Fruit fly (Drosophila melanogaster) whole organism, larva: ENCODE results near the gene CG14357.

Experiments used
- noc ChIP-seq: fragments of 200-800 bp; sonication (Bioruptor generic); optimal IDR thresholded peaks from 3 replicates; lab custom pipeline; 2019; ENCODE audit warnings: missing biosample characterization, mild to moderate bottlenecking, missing genetic modification characterization, moderate library complexity

Gene CG14357

DNA sequence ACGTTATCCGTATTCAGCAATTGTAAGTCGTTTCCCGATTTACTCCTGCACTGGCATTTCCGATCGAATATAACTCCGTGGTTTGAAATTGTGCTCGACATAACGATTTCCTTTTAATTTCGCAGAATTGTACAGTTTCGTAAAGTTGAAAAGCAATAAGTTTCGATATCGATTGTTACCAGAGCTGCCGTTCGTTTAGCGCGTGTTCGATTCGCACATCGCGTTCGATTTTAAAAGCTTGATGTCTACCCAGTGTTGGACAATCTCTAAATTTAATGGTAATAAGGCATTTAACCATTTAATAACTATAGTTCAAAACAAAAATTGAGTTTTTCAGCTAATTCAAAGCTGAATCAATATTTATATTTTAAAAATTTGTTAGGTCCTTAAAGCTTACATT lies at the start of gene CG14357:
TSS of gene CG14357 (minus strand) at position 101 of the 400 bp plus-strand sequence.
- TF ChIP-seq noc (tag; lab: Kevin White, UChicago): no peak

DNA sequence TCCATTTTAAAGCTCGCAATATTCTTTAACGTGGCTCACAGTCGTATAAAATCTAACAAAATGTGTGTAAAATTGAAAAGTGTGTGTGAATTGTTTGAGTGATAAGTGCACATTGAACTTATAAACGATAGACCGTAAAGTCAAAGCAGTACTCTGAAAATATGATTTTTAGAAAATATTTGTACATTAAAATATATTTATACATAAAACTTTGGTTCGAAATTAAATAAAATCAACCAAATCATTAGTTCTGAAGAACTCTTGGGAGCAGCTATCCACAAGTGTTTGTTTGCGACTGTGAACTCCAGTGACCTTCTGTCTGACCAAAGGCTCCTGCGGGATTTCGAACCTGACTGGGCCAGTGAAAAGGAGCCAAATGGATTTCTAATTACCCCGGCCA lies 48.2 kb upstream of the CG14357 start, which contains the start of gene CG31327:
TSS of gene CG31327 (minus strand) at position 101 of the 400 bp plus-strand sequence.
- no peak for TF ChIP-seq noc (tag; lab: Kevin White, UChicago)

DNA sequence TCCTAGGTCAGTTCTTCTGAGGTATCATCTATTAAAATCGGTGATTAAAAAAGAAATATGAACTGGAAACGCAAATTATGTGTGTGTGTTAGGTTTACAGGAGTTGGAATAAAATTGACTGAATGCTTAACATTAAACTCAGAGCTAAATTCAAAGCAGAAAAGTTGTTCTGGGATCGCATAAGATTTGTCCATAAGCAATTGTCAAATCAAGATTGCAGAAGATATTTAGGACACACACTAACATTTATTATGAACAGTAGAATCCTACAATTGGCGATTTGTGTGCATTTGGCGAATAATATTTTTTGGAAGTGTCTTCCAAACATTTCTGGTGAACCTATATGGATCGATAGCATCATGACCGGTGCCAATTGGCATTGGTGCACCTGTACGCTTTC lies 45.4 kb upstream of the CG14357 start, which contains the start of gene CG31533:
TSS of gene CG31533 (minus strand) at position 101 of the 400 bp plus-strand sequence.
- TF ChIP-seq noc (tag; lab: Kevin White, UChicago): no peak

DNA sequence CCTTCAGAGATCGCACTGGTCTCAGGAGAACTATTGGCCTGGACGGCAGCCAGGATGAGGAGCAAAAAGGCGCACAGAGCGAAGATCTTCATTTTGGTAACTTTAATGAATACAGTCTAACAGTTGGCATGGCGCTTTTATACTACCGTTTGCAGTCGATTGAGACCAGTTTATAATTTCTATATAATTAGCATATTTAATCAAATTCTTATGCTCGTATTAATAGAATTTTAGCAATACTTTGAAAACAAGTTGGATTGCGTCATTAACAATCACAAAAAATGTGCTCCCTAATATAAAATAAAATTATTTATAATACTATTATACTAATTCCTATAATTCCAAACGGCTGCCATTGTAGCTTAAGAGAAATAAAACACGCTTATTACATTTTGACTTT lies 42.4 kb upstream of the CG14357 start, which contains the start of gene CG44215:
TSS of gene CG44215 (minus strand) at position 101 of the 400 bp plus-strand sequence.
- TF ChIP-seq noc (tag; lab: Kevin White, UChicago): no peak

DNA sequence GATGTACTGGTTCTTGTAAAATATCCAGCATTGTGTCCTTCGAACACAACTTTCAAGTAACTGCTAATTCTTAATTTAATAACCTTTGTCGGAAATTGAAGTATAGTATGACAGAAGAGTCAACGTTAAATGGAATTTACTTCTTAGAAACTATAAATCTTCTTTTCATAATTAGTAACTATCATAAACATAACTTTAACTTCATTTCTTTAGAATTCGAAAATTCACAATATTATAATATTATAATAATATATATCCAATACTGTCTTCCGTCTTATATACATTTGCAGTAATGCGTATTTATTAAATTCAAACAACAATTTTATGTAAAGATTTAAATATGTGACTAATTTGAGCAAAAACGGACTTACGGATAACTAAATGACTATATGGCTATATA lies 41.8 kb upstream of the CG14357 start, which contains the start of gene Recs1:
TSS of gene Recs1 (minus strand) at position 101 of the 400 bp plus-strand sequence.
- TF ChIP-seq noc (tag; lab: Kevin White, UChicago): no peak

DNA sequence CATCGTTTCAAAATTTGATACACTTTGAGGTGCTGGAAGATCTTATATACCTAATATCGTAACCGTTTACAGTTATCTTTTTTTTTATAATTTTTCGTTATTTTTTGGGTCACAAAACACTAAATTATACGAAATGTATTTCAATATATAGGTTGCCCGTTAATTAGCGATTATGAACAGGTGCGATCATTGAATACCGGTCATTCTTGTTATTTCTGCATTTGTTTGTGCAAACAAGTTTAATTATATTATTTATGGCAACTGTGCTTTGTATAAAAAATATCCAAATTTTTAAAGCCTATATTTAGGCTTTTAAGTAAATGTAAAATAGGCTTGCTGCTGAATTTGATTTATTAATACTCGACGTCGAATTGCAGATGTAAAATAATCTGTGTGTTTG lies 40.6 kb upstream of the CG14357 start, which contains the start of gene CG42500:
TSS of gene CG42500 (minus strand) at position 101 of the 400 bp plus-strand sequence.
- no peak for TF ChIP-seq noc (tag; lab: Kevin White, UChicago)

DNA sequence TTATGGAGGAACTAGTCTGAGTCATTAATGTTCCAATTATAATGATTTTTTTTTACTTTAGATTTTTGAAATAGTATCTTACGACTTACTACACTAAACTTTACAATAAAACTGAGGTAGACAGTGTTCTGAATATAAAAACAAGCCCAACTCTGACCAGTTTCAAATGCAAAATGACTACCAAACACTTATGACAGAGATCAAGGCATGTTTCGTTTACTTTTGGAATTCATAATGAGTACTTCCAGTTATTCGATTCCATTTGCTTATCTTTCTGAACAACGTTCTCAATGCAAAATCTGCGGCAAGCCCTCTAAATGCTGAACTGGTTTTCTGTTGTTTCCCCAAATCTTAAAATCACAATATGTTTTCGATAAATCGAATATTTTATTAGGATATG lies 39.9 kb upstream of the CG14357 start, which contains the start of gene CG14355:
TSS of gene CG14355 (minus strand) at position 101 of the 400 bp plus-strand sequence.
- no peak for TF ChIP-seq noc (tag; lab: Kevin White, UChicago)

DNA sequence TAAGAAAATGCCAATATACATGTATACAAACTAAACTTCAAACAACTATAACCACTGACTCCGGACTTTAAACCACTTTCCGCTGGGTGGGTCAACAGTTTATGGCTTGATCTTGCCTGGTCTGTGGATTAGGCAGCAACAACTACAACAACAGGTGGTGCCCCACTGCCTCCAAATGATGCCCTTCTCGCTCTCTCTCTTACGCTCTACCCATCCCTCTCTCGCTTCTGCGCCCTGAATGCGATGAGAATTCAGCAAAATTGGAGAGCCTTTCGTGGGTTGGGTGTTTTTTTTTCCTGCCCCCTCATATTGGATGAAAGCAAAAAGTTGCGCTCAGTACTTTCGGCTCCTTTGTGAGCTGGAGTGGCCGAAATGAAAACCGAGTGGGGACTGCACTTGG lies 28.9 kb upstream of the CG14357 start:
- no peak for TF ChIP-seq noc (tag; lab: Kevin White, UChicago)

DNA sequence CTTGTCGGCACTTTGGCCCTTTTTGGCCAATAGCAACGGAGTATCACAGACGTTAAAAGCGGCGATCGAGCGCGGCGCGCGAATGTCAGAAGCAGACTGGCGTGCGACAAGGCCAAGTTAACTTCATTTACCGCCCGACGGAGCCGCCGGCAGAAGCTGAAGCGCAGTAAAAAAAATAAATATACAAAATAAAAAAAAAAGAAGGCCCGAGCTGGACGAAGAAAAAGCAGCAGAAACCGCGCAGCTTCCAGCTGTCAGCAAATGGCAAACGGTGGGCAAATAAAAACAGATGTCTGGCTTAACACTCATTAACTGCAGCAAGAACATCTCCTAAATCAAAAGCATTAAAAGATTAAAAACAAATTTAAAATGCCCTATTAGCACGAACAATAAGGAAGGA lies 20.0 kb upstream of the CG14357 start, which contains the start of gene CG14356:
TSS of gene CG14356 (minus strand) at position 101 of the 400 bp plus-strand sequence.
- TF ChIP-seq noc (tag; lab: Kevin White, UChicago): no peak

DNA sequence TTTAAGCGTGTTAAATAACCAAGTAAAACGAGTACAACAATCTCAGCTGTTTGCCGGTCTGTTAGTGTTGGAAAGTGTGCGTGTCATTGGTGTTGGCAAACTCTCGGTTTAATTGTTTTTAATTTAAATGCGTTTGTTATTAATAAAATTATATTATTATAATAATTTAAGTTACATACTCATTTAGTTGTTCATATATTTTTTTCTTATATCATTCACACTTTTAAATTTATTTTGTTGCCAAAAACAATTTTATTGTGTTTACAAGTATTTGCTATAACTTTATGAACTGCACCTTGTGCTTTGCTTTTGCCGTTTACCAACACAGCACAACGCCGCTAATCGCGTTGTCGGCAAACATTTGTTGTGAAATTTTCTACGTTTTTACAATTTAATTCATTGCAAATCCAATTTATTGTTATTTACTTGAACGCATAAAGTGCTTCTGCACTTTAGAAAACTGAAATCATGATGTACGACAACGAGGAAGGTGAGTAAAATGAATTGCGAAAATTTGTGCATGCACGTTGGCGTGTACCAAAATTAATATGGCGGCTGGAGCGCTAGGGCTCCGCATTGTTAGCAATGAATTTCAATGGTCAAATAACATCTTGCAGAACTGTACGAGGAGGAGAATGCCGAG lies 13.6 kb upstream of the CG14357 start, which contains the start of the genes 140up and Polr2B:
TSS of gene 140up (minus strand) at position 70 of the 643 bp plus-strand sequence.
TSS of gene Polr2B (plus strand) at position 313 of the 643 bp plus-strand sequence.
- TF ChIP-seq noc (tag; lab: Kevin White, UChicago): peak; percentile 93

DNA sequence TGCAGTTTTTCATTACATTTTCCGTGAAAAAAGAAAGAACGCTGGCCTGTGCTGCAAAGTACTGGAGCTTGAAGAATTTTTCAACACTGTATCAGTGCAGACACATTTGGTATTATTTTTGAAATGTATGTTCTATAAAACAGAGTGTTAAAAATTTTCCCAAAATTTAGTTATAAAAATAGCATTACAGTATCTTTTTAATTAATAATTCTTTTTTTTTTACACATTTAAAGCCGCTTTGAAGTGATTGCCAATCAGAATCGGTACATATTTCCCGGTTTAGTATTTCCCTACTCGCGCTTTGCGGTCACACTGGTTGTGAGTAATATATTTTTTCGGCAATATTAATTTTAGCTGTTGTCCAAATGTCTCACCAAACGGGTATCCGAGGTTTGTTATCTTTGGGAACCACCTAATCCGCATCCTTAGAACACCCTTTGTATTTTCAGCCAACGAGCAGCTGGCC lies 10.4 kb upstream of the CG14357 start, which contains the start of the genes Abi and twf:
TSS of gene Abi (minus strand) at position 74 of the 466 bp plus-strand sequence.
TSS of gene twf (plus strand) at position 308 of the 466 bp plus-strand sequence.
- TF ChIP-seq noc (tag; lab: Kevin White, UChicago): no peak

DNA sequence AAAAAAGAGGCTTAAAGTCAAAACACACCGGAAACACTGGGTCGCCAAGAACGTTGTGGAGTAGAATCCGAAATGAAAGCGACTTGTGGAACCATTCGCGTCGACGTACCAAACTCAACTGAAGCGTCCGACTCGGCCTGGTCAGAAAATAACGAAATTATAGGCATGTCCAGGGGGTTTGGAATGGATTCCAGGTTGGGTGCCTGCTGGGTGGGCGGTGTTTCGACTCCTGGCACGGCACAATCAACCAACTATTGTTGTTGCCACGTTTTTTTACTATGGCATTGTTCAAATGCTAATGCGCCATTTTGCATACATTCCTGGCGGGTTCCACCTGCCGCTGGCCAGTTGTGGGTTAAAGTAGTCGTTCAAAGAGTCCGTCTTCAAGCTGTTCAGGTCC lies 6.4 kb upstream of the CG14357 start, which contains the start of gene Kif19A:
TSS of gene Kif19A (minus strand) at position 101 of the 400 bp plus-strand sequence.
- no peak for TF ChIP-seq noc (tag; lab: Kevin White, UChicago)

DNA sequence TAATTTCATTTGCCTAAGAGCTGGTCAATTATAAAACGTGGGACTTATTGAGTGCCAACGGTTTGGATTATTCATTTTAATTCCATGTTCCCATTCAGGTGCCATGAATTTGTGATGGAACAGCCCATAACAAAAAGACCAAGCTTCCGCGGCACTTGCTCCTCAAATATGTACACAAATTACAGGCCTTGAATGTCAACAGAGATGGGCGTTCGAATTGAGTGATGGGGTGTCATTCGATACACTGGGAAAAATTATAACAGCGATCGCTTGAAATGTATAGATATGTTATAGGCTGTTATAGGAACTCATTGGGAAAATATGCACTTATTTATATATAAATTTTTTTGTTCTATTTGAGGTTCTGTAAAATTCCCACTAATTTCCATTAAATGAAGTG lies 4.1 kb upstream of the CG14357 start:
- TF ChIP-seq noc (tag; lab: Kevin White, UChicago): no peak

DNA sequence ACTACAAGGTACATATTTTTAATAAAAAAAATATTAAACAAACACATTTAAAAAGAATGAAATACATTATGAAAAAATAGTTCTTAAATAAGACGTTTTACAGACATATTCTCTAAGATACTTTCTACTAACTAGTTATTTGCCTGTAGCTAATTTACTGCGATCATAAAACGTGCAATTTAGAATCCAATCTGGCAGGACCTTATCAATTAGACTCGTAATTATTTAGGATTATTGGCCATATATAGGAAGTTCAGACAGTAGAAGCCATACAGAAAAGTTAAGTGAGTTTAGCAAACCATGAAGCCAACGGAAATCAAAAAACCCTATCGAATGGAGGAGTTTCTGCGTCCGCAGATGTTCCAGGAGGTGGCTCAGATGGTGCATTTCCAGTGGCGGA lies 2.8 kb downstream of the CG14357 start, which contains the start of gene Or88a:
TSS of gene Or88a (plus strand) at position 301 of the 400 bp plus-strand sequence.
- TF ChIP-seq noc (tag; lab: Kevin White, UChicago): no peak

DNA sequence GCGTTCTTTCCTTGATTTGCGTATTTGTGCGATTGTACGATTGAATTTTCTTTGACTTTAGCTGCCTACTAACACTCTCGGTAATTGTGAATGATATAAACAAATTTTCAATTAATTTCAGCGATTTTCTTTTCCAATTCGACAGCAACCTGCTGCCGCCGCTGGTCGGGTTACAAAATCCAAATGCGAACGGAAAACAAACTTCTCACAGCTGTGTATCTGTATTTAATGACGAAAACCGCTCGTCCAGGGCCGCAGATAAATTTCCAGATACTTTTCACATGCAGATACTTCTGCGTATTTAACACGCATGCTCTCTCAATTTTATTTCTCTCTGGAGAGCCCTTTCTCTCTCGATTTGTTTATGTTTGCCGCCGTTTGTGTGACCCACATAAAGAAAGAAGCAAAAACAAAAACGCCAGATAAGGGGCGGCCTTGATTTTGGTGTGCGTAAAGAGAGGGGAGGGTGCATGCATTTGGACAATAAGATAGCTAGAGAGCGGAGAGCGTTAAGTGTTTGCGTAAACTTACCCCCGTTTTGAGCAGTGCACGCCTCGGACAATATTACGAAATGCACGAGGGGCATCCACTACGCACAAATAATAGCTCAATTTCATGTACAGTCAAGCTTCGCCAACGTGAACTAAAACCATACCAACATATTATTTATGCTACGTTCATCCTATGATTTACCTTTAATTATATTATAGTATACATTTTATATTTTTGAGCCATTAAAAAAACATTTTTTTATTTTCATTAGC lies 3.6 kb downstream of the CG14357 start, which contains the start of gene CG12402:
TSS of gene CG12402 (minus strand) at position 164 of the 764 bp plus-strand sequence.
- TF ChIP-seq noc (tag; lab: Kevin White, UChicago): no peak
